Worm (Caenorhabditis elegans) whole organism, late embryonic: ENCODE results near the gene tpi-1.

Experiments used
- Y22D7AL.16 ChIP-seq: sonication (generic microtip); optimal IDR thresholded peaks from 2 replicates; lab custom pipeline; 2016; ENCODE audit warnings: missing genetic modification characterization, missing compliant biosample characterization
- ceh-24 ChIP-seq: sonication (generic microtip); optimal IDR thresholded peaks from 2 replicates; lab custom pipeline; 2016; ENCODE audit warnings: mild to moderate bottlenecking, missing genetic modification characterization, missing compliant biosample characterization
- ceh-31 ChIP-seq: sonication (generic microtip); optimal IDR thresholded peaks from 2 replicates; lab custom pipeline; 2016; ENCODE audit warnings: missing genetic modification characterization, missing compliant biosample characterization
- dmd-4 ChIP-seq: sonication (generic microtip); optimal IDR thresholded peaks from 2 replicates; lab custom pipeline; 2016; ENCODE audit warnings: borderline replicate concordance, missing genetic modification characterization, missing compliant biosample characterization
- elt-2 ChIP-seq: sonication (generic microtip); optimal IDR thresholded peaks from 2 replicates; lab custom pipeline; 2016; ENCODE audit warnings: missing genetic modification reagents, missing genetic modification characterization, missing compliant biosample characterization
- ets-4 ChIP-seq: sonication (generic microtip); optimal IDR thresholded peaks from 2 replicates; lab custom pipeline; 2016; ENCODE audit warnings: missing genetic modification characterization, missing compliant biosample characterization
- nfya-1 ChIP-seq: sonication (generic microtip); optimal IDR thresholded peaks from 2 replicates; lab custom pipeline; 2017; ENCODE audit warnings: missing genetic modification characterization, mild to moderate bottlenecking, missing compliant biosample characterization, antibody characterized with exemption, moderate library complexity
- nhr-11 ChIP-seq: fragments of 150-350 bp; optimal IDR thresholded peaks from 2 replicates; lab custom pipeline; 2014; ENCODE audit warnings: missing biosample characterization, missing genetic modification characterization
- pha-2 ChIP-seq: sonication (generic microtip); optimal IDR thresholded peaks from 2 replicates; lab custom pipeline; 2017; ENCODE audit warnings: mild to moderate bottlenecking, missing genetic modification characterization, missing compliant biosample characterization
- ref-2 ChIP-seq: sonication (generic microtip); optimal IDR thresholded peaks from 2 replicates; lab custom pipeline; 2016; ENCODE audit warnings: missing genetic modification characterization, missing compliant biosample characterization
- sdc-2 ChIP-seq: sonication (generic microtip); optimal IDR thresholded peaks from 2 replicates; lab custom pipeline; 2016; ENCODE audit warnings: missing genotype, missing genetic modification characterization, missing compliant biosample characterization
- tbx-2 ChIP-seq: sonication (generic microtip); optimal IDR thresholded peaks from 2 replicates; lab custom pipeline; 2016; ENCODE audit warnings: missing genetic modification characterization, missing compliant biosample characterization
- unc-3 ChIP-seq, 2 experiments: fragments of 200-800 bp in 1 of 2; sonication (Bioruptor generic) in 1 of 2; sonication (generic microtip) in 1 of 2; conservative IDR thresholded peaks in 1 of 2; optimal IDR thresholded peaks in 1 of 2; 2 replicates each; pipeline versions ENCODE4 v1.3.6 to Lab custom; 2016 to 2022; ENCODE audit warnings: missing compliant biosample characterization in 2 of 2, missing genetic modification characterization in 2 of 2, missing genetic modification reagents in 1 of 2
- unc-55 ChIP-seq: sonication (generic microtip); optimal IDR thresholded peaks from 2 replicates; lab custom pipeline; 2017; ENCODE audit warnings: missing biosample characterization, missing genetic modification reagents, missing genetic modification characterization

DNA sequence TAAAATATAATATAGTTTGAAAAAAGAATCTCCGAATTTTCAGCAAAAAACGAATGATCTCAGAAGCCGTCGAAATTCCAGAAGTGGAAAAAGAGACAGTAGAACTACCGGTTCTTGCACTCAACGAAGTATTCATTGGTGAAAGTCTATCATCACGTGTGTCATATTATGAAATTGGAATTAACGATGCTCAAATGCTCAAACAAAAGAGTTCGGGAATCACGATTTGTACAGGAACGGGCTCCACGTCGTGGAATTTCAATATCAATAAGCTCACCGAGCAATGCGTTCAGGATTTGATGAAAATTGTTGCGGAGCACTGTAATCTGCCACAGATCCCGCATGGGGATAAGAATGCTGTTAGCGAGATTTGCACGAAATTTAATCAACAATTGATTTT, 19.4 kb upstream of the tpi-1 start:
- TF ChIP-seq ref-2 (tag; lab: Kevin White, UChicago): no peak
- no peak for TF ChIP-seq unc-3 (GFP tag; conservative IDR thresholded peaks at IDR 0.05; lab: Robert Waterston, UW)
- TF ChIP-seq unc-3 (tag; optimal IDR thresholded peaks at IDR 0.05; lab: Kevin White, UChicago): no peak
- TF ChIP-seq dmd-4 (tag; lab: Kevin White, UChicago): no peak
- no peak for TF ChIP-seq tbx-2 (tag; lab: Kevin White, UChicago)
- no peak for TF ChIP-seq ceh-31 (tag; lab: Kevin White, UChicago)
- no peak for TF ChIP-seq ceh-24 (tag; lab: Kevin White, UChicago)
- TF ChIP-seq ets-4 (tag; lab: Kevin White, UChicago): no peak
- TF ChIP-seq Y22D7AL.16 (tag; lab: Kevin White, UChicago): no peak
- no peak for TF ChIP-seq nfya-1 (tag; lab: Kevin White, UChicago)
- TF ChIP-seq unc-55 (GFP tag; lab: Kevin White, UChicago): no peak
- TF ChIP-seq pha-2: no peak
- no peak for TF ChIP-seq elt-2 (tag; lab: Kevin White, UChicago)
- TF ChIP-seq nhr-11 (tag; lab: Kevin White, UChicago): no peak
- TF ChIP-seq sdc-2 (tag; lab: Kevin White, UChicago): no peak
